Worm (Caenorhabditis elegans) whole organism, L2 larva: Measurements from ENCODE around the gene W01B6.4.

Experiments
- F13H6.1 ChIP-seq: sonication (generic microtip); optimal IDR thresholded peaks from 2 replicates; lab custom pipeline; 2016; ENCODE audit warnings: missing genetic modification characterization, missing compliant biosample characterization
- ama-1 ChIP-seq: fragments of 150-350 bp; optimal IDR thresholded peaks from 2 replicates; lab custom pipeline; 2018; ENCODE audit warnings: inconsistent platforms
- fos-1 ChIP-seq: fragments of 150-350 bp; optimal IDR thresholded peaks from 2 replicates; lab custom pipeline; 2014; ENCODE audit warnings: missing biosample characterization, missing genetic modification characterization
- mab-5 ChIP-seq: fragments of 150-350 bp; optimal IDR thresholded peaks from 2 replicates; lab custom pipeline; 2014; ENCODE audit warnings: missing biosample characterization, missing genetic modification characterization
- mdl-1 ChIP-seq, 2 experiments: fragments of 150-350 bp in 1 of 2; sonication (generic microtip) in 1 of 2; optimal IDR thresholded peaks; 2 replicates each; lab custom pipeline; 2017; ENCODE audit warnings: missing biosample characterization in 2 of 2, missing genetic modification characterization in 2 of 2
- nhr-12 ChIP-seq: fragments of 150-350 bp; optimal IDR thresholded peaks from 2 replicates; lab custom pipeline; 2014; ENCODE audit warnings: missing biosample characterization, missing genetic modification characterization
- nhr-6 ChIP-seq: fragments of 150-350 bp; optimal IDR thresholded peaks from 2 replicates; lab custom pipeline; 2014; ENCODE audit warnings: missing biosample characterization, missing genetic modification characterization
- nhr-77 ChIP-seq: fragments of 150-350 bp; optimal IDR thresholded peaks from 2 replicates; lab custom pipeline; 2014; ENCODE audit warnings: missing biosample characterization, missing genetic modification characterization
- skn-1 ChIP-seq: sonication (generic microtip); optimal IDR thresholded peaks from 2 replicates; lab custom pipeline; 2017; ENCODE audit warnings: missing biosample characterization, missing genetic modification characterization
- unc-62 ChIP-seq: fragments of 150-350 bp; optimal IDR thresholded peaks from 2 replicates; lab custom pipeline; 2014; ENCODE audit warnings: missing biosample characterization, missing genetic modification reagents, missing genetic modification characterization
- zag-1 ChIP-seq: fragments of 150-350 bp; optimal IDR thresholded peaks from 2 replicates; lab custom pipeline; 2014; ENCODE audit warnings: missing biosample characterization, missing genetic modification characterization
- ztf-11 ChIP-seq: sonication (generic microtip); optimal IDR thresholded peaks from 2 replicates; lab custom pipeline; 2017; ENCODE audit warnings: missing biosample characterization, missing genetic modification characterization

DNA sequence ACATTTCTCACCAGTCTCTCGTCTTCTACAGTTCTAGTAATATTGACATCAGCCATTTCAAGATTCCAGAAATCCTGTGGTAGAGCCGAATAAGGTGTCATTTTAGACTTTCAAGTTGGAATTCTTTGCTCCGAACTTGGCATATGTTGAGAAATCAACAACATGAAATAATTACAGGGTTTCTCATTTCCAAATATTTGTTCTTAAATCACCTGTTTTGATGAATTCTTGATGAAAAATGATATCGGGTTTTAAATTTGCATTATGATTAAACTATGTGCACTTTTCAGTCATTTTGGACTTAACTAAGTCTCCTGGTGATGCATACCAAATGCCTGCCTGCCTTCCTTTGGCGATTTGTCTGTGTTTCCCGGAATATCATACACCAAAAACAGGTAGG lies 21.7 kb upstream of the W01B6.4 start, which contains the start of gene srv-12:
- TF ChIP-seq nhr-6, result no peak
- TF ChIP-seq zag-1 (tag; lab: Kevin White, UChicago), result no peak
- no peak for TF ChIP-seq ztf-11 (tag; lab: Kevin White, UChicago)
- no peak for TF ChIP-seq unc-62 (GFP tag; lab: Kevin White, UChicago)
- no peak for TF ChIP-seq mab-5
- no peak for TF ChIP-seq F13H6.1 (tag; lab: Kevin White, UChicago)
- no peak for TF ChIP-seq mdl-1 (tag; optimal IDR thresholded peaks at IDR 0.05; lab: Kevin White, UChicago)
- TF ChIP-seq ama-1 (lab: Kevin White, UChicago), result no peak
- no peak for TF ChIP-seq nhr-77 (tag; lab: Kevin White, UChicago)
- no peak for TF ChIP-seq nhr-12
- TF ChIP-seq skn-1 (tag; lab: Kevin White, UChicago), result no peak
- no peak for TF ChIP-seq fos-1 (tag; lab: Kevin White, UChicago)
